Worm (Caenorhabditis elegans): Measurements from ENCODE around the gene R07C3.13.

R07C3.13 gene

DNA sequence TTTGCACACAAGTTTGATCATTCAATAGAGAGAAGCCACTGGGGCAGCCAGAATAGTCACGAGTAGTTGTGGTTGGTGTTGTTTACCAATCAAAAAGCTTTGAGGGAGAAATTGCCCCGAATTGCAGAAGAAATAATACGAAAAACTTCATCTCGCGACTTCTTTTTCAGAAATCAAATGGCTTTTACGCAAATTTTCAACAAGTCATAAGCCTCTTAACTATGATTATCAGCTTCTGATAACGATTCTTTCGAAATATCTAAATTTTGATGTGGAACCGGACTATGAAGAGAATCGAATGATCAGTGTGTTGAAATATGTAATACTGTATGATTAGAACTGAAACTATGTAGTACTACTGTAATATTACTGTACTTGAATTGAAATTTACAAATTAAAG lies 6.9 kb downstream of the R07C3.13 start:
- TF ChIP-seq T22C8.4 (GFP tag; IDR thresholded peaks at IDR 0.05) (no peak), med-1 (GFP tag; optimal IDR thresholded peaks at IDR 0.05; ENCODE audit: insufficient read depth) (no peak), ref-1 (GFP tag; conservative IDR thresholded peaks at IDR 0.05) (no peak), ztf-23 (GFP tag; IDR thresholded peaks at IDR 0.05) (no peak), tab-1 (GFP tag; IDR thresholded peaks at IDR 0.05) (no peak), cog-1 (tag; optimal IDR thresholded peaks at IDR 0.05) (no peak), klf-2 (GFP tag; conservative IDR thresholded peaks at IDR 0.05) (no peak)

DNA sequence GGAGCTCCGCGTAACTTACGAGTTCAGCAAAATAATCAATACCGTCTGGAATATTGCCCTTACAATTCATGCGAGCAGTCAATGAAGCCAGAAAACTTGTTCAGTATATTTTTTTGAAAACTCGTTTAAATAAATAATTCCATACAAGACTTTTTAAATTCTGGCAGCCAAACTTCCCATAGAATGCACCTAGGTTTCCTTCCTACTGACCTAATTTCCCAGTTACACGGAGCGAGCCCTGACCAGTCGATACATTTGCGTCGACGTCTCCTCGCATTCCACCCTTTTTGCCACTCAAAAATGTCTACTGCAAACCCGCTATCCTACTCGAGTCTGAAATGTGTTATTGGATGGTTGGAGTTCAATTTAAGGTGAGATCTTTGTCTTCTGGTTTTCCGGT lies 9.9 kb downstream of the R07C3.13 start, which contains the start of gene fbxc-30:
fbxc-30 (plus strand) TSS at position 301 of the 400 bp plus-strand sequence.
- TF ChIP-seq ztf-23 (GFP tag; IDR thresholded peaks at IDR 0.05) (no peak), tab-1 (GFP tag; IDR thresholded peaks at IDR 0.05) (no peak), ref-1 (GFP tag; conservative IDR thresholded peaks at IDR 0.05) (no peak), med-1 (GFP tag; optimal IDR thresholded peaks at IDR 0.05; ENCODE audit: insufficient read depth) (no peak)

DNA sequence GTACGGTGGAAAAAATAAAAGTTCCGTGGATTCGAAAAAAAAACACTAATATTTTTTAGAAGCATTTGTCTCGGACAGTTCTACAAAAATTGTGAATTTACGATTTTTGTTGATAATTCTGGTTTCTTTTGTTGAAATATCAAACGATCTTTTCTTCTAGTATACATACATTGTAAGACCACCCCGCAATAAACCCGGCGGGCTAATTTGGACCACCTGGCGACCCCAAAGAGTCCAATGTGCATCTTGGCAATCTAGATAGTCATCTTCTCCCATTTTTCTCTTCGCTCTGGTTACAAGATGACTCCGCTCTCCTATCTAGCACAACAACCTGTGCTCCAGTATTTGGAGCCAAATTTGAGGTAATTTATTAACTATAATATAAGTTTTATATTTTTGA lies 11.5 kb downstream of the R07C3.13 start, which contains the start of gene fbxc-29:
fbxc-29 (plus strand) TSS at position 301 of the 400 bp plus-strand sequence.
- TF ChIP-seq T22C8.4 (GFP tag; IDR thresholded peaks at IDR 0.05) (no peak), tab-1 (GFP tag; IDR thresholded peaks at IDR 0.05) (no peak), med-1 (GFP tag; optimal IDR thresholded peaks at IDR 0.05; ENCODE audit: insufficient read depth) (no peak), flt-1 (GFP tag; IDR thresholded peaks at IDR 0.05) (no peak), ztf-29 (GFP tag; IDR thresholded peaks at IDR 0.05) (no peak)

DNA sequence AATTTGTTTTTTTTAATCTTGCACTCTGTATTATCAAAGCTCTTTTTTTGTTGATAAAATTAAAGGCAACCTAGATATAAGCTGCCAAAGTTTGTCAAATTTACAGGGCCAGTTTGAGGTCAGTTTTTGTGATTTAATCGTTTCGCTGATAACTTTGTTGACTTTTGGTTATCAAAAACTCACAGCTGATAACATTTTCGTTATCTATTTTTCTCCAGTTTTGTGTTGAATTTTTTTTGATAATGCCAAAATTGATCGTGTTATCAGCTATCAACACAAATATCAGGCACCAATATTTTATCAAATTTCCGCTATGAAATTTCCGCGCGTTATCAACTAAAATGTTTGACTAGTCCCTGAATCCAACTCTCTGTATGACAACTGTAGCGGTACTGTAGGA lies 12.0 kb downstream of the R07C3.13 start:
- TF ChIP-seq ref-1 (GFP tag; conservative IDR thresholded peaks at IDR 0.05) (no peak), ztf-29 (GFP tag; IDR thresholded peaks at IDR 0.05) (no peak), ztf-23 (GFP tag; IDR thresholded peaks at IDR 0.05) (no peak), flt-1 (GFP tag; IDR thresholded peaks at IDR 0.05) (no peak), tab-1 (GFP tag; IDR thresholded peaks at IDR 0.05) (no peak), T22C8.4 (GFP tag; IDR thresholded peaks at IDR 0.05) (no peak), cog-1 (tag; optimal IDR thresholded peaks at IDR 0.05) (no peak), klf-2 (GFP tag; conservative IDR thresholded peaks at IDR 0.05) (no peak), med-1 (GFP tag; optimal IDR thresholded peaks at IDR 0.05; ENCODE audit: insufficient read depth) (no peak)

DNA sequence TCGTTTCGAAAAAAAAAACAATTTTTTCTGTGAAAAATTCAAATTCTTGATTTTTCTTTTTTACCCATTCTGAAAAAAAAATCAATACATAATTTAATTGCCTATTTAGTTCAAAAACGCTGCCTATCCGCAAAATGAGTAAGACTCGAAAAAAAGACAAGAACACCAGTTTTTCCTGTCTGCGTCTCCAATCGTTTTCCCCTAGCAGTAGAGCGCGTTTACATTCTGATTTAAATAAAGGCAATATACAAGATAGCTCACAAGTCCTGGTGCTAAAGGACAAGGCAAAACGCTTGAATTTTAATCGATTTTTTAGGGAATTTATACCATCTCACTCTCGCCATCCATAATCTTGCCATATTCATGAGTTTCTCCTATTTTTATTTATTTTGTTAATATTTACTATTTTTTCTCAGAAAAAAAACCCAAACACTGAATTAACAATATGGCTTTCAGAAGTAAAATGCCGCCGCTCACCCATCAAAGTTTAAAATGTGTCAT lies 14.0 kb downstream of the R07C3.13 start, which contains the start of gene fbxc-33:
fbxc-33 (plus strand) TSS at position 451 of the 501 bp plus-strand sequence.
- TF ChIP-seq med-1 (GFP tag; optimal IDR thresholded peaks at IDR 0.05; ENCODE audit: insufficient read depth), result no peak
- no peak for TF ChIP-seq ztf-29 (GFP tag; IDR thresholded peaks at IDR 0.05)
- TF ChIP-seq ref-1 (GFP tag; conservative IDR thresholded peaks at IDR 0.05), result no peak
- no peak for TF ChIP-seq flt-1 (GFP tag; IDR thresholded peaks at IDR 0.05)
- no peak for TF ChIP-seq klf-2 (GFP tag; conservative IDR thresholded peaks at IDR 0.05)
- no peak for TF ChIP-seq cog-1 (tag; optimal IDR thresholded peaks at IDR 0.05)
- no peak for TF ChIP-seq T22C8.4 (GFP tag; IDR thresholded peaks at IDR 0.05)
- TF ChIP-seq tab-1 (GFP tag; IDR thresholded peaks at IDR 0.05), result no peak
- TF ChIP-seq ztf-23 (GFP tag; IDR thresholded peaks at IDR 0.05), result no peak

DNA sequence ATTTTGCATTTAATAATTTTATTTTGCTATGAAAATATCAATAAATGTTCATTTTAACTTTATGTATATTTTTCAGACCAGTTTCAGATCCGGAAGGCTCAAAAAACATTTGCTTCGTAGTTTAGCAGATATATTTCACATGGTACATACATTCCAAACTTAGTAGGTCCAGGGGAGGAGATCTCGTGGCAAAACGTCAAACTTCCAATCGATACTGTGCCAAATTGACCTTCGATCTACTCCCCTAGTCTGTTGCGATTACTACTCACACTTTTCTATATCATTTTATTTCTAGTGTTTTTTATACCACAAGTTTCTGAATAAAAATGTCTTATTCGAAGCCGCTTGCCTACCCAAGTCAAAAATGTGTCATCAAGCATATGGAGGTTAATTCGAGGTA lies 15.6 kb downstream of the R07C3.13 start, which contains the start of gene fbxc-31:
fbxc-31 (plus strand) TSS at position 301 of the 400 bp plus-strand sequence.
- no peak for TF ChIP-seq ztf-23 (GFP tag; IDR thresholded peaks at IDR 0.05)
- no peak for TF ChIP-seq med-1 (GFP tag; optimal IDR thresholded peaks at IDR 0.05; ENCODE audit: insufficient read depth)
- TF ChIP-seq klf-2 (GFP tag; conservative IDR thresholded peaks at IDR 0.05), result no peak
- no peak for TF ChIP-seq ztf-29 (GFP tag; IDR thresholded peaks at IDR 0.05)
- TF ChIP-seq T22C8.4 (GFP tag; IDR thresholded peaks at IDR 0.05), result no peak
- TF ChIP-seq tab-1 (GFP tag; IDR thresholded peaks at IDR 0.05), result no peak
- no peak for TF ChIP-seq ref-1 (GFP tag; conservative IDR thresholded peaks at IDR 0.05)
- no peak for TF ChIP-seq flt-1 (GFP tag; IDR thresholded peaks at IDR 0.05)

DNA sequence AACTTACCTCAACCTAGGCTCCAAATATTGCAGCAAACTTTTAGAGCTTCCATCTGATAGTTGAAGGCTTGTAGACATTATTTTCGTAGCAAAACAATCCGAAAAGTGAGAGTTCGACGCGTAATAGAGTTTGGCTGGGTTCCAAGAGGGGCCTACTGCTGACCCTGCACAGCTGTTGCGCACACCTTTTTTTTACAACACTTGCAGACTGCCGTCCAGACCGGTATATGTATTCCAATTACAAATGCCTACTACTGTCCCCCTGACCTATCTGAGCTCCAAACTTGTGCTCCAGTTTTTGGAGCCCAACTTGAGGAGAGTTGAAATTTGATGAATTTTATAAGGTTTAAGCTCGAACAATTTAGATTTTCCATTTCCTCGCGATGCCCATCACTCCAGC lies 17.7 kb downstream of the R07C3.13 start, which contains the start of the genes fbxc-24 and fbxc-27:
fbxc-24 (minus strand) TSS at position 101 of the 400 bp plus-strand sequence.
fbxc-27 (plus strand) TSS at position 216 of the 400 bp plus-strand sequence.
- TF ChIP-seq flt-1 (GFP tag; IDR thresholded peaks at IDR 0.05) (no peak), med-1 (GFP tag; optimal IDR thresholded peaks at IDR 0.05; ENCODE audit: insufficient read depth) (no peak), cog-1 (tag; optimal IDR thresholded peaks at IDR 0.05) (no peak), ztf-29 (GFP tag; IDR thresholded peaks at IDR 0.05) (no peak), ztf-23 (GFP tag; IDR thresholded peaks at IDR 0.05) (no peak), T22C8.4 (GFP tag; IDR thresholded peaks at IDR 0.05) (no peak), ref-1 (GFP tag; conservative IDR thresholded peaks at IDR 0.05) (no peak), klf-2 (GFP tag; conservative IDR thresholded peaks at IDR 0.05) (no peak), tab-1 (GFP tag; IDR thresholded peaks at IDR 0.05) (no peak)

DNA sequence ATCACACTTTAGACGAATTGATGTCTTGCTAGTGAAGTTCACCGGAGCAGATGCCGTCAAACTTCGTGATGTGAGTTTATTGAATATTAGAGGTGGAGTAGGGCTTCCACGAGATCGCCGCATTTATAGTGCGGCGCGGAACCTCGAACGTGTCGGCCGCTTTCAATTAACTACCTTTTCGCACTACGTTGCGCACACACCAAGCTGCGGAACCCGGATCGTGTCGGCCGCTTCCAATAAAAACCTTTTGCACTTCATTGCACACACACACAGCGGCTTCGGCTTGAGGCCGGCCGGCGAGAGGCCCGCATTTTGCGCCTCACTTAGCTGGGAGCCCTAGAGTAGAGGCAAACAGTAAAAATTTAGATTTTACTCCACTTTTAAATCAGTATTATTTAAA lies 21.9 kb downstream of the R07C3.13 start:
- TF ChIP-seq tab-1 (GFP tag; IDR thresholded peaks at IDR 0.05) (no peak), flt-1 (GFP tag; IDR thresholded peaks at IDR 0.05) (no peak), cog-1 (tag; optimal IDR thresholded peaks at IDR 0.05) (no peak), ref-1 (GFP tag; conservative IDR thresholded peaks at IDR 0.05) (no peak), med-1 (GFP tag; optimal IDR thresholded peaks at IDR 0.05; ENCODE audit: insufficient read depth) (no peak), ztf-23 (GFP tag; IDR thresholded peaks at IDR 0.05) (no peak), T22C8.4 (GFP tag; IDR thresholded peaks at IDR 0.05) (no peak), ztf-29 (GFP tag; IDR thresholded peaks at IDR 0.05) (no peak), klf-2 (GFP tag; conservative IDR thresholded peaks at IDR 0.05) (no peak)

DNA sequence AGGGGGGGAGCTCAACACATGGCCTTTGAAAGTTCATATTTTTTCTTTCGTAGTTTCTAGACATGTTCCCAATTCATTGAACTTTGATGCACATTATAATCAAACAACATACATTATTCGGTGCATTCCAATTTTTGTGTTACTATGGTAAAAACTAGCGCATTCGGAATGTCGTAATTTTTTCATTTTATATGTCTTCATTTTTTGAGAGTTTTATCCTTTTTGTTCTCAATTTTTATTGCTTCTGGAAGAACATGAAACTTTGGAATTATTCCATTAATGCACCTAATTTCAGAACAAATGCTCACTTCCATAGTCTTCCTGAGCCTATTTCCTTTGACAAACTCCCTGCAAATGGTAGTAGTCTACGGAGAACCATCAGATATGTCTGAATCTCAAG lies 25.6 kb downstream of the R07C3.13 start, which contains the start of gene T07D3.2:
T07D3.2 (plus strand) TSS at position 301 of the 400 bp plus-strand sequence.
- TF ChIP-seq flt-1 (GFP tag; IDR thresholded peaks at IDR 0.05) (no peak), ztf-23 (GFP tag; IDR thresholded peaks at IDR 0.05) (no peak), T22C8.4 (GFP tag; IDR thresholded peaks at IDR 0.05) (no peak), cog-1 (tag; optimal IDR thresholded peaks at IDR 0.05) (no peak), klf-2 (GFP tag; conservative IDR thresholded peaks at IDR 0.05) (no peak), tab-1 (GFP tag; IDR thresholded peaks at IDR 0.05) (no peak), ref-1 (GFP tag; conservative IDR thresholded peaks at IDR 0.05) (no peak), med-1 (GFP tag; optimal IDR thresholded peaks at IDR 0.05; ENCODE audit: insufficient read depth) (no peak), ztf-29 (GFP tag; IDR thresholded peaks at IDR 0.05) (no peak)

Measured in whole organism, midembryonic.